Fruit fly (Drosophila melanogaster) whole organism: ENCODE results near the gene faf.

Source experiments
- Dll ChIP-seq: fragments of >200 bp; optimal IDR thresholded peaks from 2 replicates; lab custom pipeline; 2017
- usp ChIP-seq: fragments of >200 bp; optimal IDR thresholded peaks from 2 replicates; lab custom pipeline; 2017; ENCODE audit warnings: missing biosample characterization, missing genetic modification characterization, mixed read lengths

dm6 chr3R:31764672-31765071, 12.1 kb upstream of the faf start, which contains the start of gene CG2150:
- TF ChIP-seq usp (GFP tag; lab: Kevin White, UChicago): no peak
- TF ChIP-seq Dll (lab: Kevin White, UChicago): no peak
